Worm (Caenorhabditis elegans): ENCODE data around the gene T07G12.4.

- no peak for TF ChIP-seq nhr-11 (tag; optimal IDR thresholded peaks at IDR 0.05)
- TF ChIP-seq unc-86 (tag; optimal IDR thresholded peaks at IDR 0.05), result no peak
- TF ChIP-seq nhr-77 (tag; optimal IDR thresholded peaks at IDR 0.05), result no peak
- TF ChIP-seq fkh-8 (tag; optimal IDR thresholded peaks at IDR 0.05), result no peak
- TF ChIP-seq nhr-20 (tag; optimal IDR thresholded peaks at IDR 0.05), result no peak
- TF ChIP-seq ceh-90 (tag; optimal IDR thresholded peaks at IDR 0.05), result no peak
- no peak for TF ChIP-seq snpc-4 (tag; optimal IDR thresholded peaks at IDR 0.05)
These were observed 26.1 kb upstream of the T07G12.4 start for ce11 chrIV:10564613-10565012.

All from whole organism, L1 larva.